Comparison of ENCODE assay signal across 1 fruit fly cellular context in genomic region chrX:13838892-13839291, dm6.
TF ChIP-seq lines count a peak whose summit lies in the region.

No protein-coding gene starts in this region.

TF ChIP-seq in whole organism, embryonic, 481 proteins besides CTCF, POLR2A, EP300 and RAD21 (continued from another document and continues in another):
- TF ChIP-seq Jarid2 (GFP tag; optimal IDR thresholded peaks at IDR 0.05; lab: Kevin White, UChicago) (no peak), sug (tag; optimal IDR thresholded peaks at IDR 0.05; lab: Kevin White, UChicago) (no peak), MTF-1 (GFP tag; optimal IDR thresholded peaks at IDR 0.05; lab: Kevin White, UChicago; ENCODE audit: borderline replicate concordance) (peak; percentile 14), CkIIα-i1 (GFP tag; IDR thresholded peaks at IDR 0.05; lab: Robert Waterston, UW) (no peak), trem (tag; optimal IDR thresholded peaks at IDR 0.05; lab: Kevin White, UChicago) (peak; percentile 5), kay (GFP tag; optimal IDR thresholded peaks at IDR 0.05; lab: Kevin White, UChicago) (peak; percentile 39), CG10979 (tag; optimal IDR thresholded peaks at IDR 0.05; lab: Kevin White, UChicago) (peak; percentile 63), sisA (GFP tag; IDR thresholded peaks at IDR 0.05; lab: Robert Waterston, UW) (peak; percentile 72), chn (GFP tag; optimal IDR thresholded peaks at IDR 0.05; lab: Kevin White, UChicago) (peak; percentile 75), usp (GFP tag; optimal IDR thresholded peaks at IDR 0.05; lab: Kevin White, UChicago) (no peak), CG31365 (tag; optimal IDR thresholded peaks at IDR 0.05; lab: Kevin White, UChicago) (peak; percentile 24), zfh1 (GFP tag; IDR thresholded peaks at IDR 0.05; lab: Robert Waterston, UW) (peak; percentile 87), gsb (GFP tag; IDR thresholded peaks at IDR 0.05; lab: Robert Waterston, UW) (0 out of 2 replicates have a peak, but pooled peaks have one; percentile 35), CG8924 (tag; optimal IDR thresholded peaks at IDR 0.05; lab: Kevin White, UChicago) (peak; percentile 55), CG15601 (tag; optimal IDR thresholded peaks at IDR 0.05; lab: Kevin White, UChicago) (peak; percentile 39), cas (GFP tag; IDR thresholded peaks at IDR 0.05; lab: Robert Waterston, UW) (0 out of 2 replicates have a peak, but pooled peaks have one; percentile 17), sd (tag; optimal IDR thresholded peaks at IDR 0.05; lab: Kevin White, UChicago) (peak; percentile 9), Abd-B (GFP tag; optimal IDR thresholded peaks at IDR 0.05; lab: Kevin White, UChicago) (peak; percentile 53), pnt (GFP tag; optimal IDR thresholded peaks at IDR 0.05; lab: Kevin White, UChicago) (peak; percentile 59), CG16779 (GFP tag; IDR thresholded peaks at IDR 0.05; lab: Robert Waterston, UW) (no peak), pzg (GFP tag; optimal IDR thresholded peaks at IDR 0.05; lab: Kevin White, UChicago) (no peak), CG11504 (tag; optimal IDR thresholded peaks at IDR 0.05; lab: Kevin White, UChicago) (peak; percentile 85), rib (GFP tag; IDR thresholded peaks at IDR 0.05; lab: Robert Waterston, UW) (no peak), CG17359 (tag; optimal IDR thresholded peaks at IDR 0.05; lab: Kevin White, UChicago) (peak; percentile 84), CG1647 (GFP tag; optimal IDR thresholded peaks at IDR 0.05; lab: Kevin White, UChicago) (peak; percentile 66), chif (GFP tag; optimal IDR thresholded peaks at IDR 0.05; lab: Kevin White, UChicago) (peak; percentile 65 to 77), CG6813 (GFP tag; optimal IDR thresholded peaks at IDR 0.05; lab: Kevin White, UChicago) (peak; percentile 64), wek (GFP tag; optimal IDR thresholded peaks at IDR 0.05; lab: Kevin White, UChicago) (no peak), Opbp (GFP tag; IDR thresholded peaks at IDR 0.05; lab: Robert Waterston, UW; ENCODE audit: partially characterized antibody) (no peak), CG9932 (GFP tag; IDR thresholded peaks at IDR 0.05; lab: Robert Waterston, UW) (peak; percentile 55), Scr (GFP tag; IDR thresholded peaks at IDR 0.05; lab: Robert Waterston, UW; ENCODE audit: partially characterized antibody) (no peak), D19A (tag; optimal IDR thresholded peaks at IDR 0.05; lab: Kevin White, UChicago) (peak; percentile 28), YL-1 (GFP tag; optimal IDR thresholded peaks at IDR 0.05; lab: Kevin White, UChicago) (no peak), CG1603 (tag; optimal IDR thresholded peaks at IDR 0.05; lab: Kevin White, UChicago) (peak; percentile 86), Gug (GFP tag; IDR thresholded peaks at IDR 0.05; lab: Robert Waterston, UW) (peak; percentile 71; the same call in 3 of the 4 replicates), CG17186 (GFP tag; optimal IDR thresholded peaks at IDR 0.05; lab: Kevin White, UChicago) (peak; percentile 20), CG14860 (GFP tag; IDR thresholded peaks at IDR 0.05; lab: Robert Waterston, UW; ENCODE audit: partially characterized antibody) (no peak), CG3163 (GFP tag; optimal IDR thresholded peaks at IDR 0.05; lab: Kevin White, UChicago) (peak; percentile 22), corto (GFP tag; optimal IDR thresholded peaks at IDR 0.05; lab: Kevin White, UChicago) (peak; percentile 77), lmd (GFP tag; IDR thresholded peaks at IDR 0.05; lab: Robert Waterston, UW) (peak; percentile 77), peb (GFP tag; IDR thresholded peaks at IDR 0.05; lab: Robert Waterston, UW) (peak; percentile 50; the same call in 1 of the 2 replicates), insv (GFP tag; optimal IDR thresholded peaks at IDR 0.05; lab: Kevin White, UChicago) (no peak), H15 (GFP tag; IDR thresholded peaks at IDR 0.05; lab: Robert Waterston, UW) (peak; percentile 67; the same call in 2 of the 3 replicates), CG12155 (GFP tag; optimal IDR thresholded peaks at IDR 0.05; lab: Kevin White, UChicago) (peak; percentile 51), stc (GFP tag; IDR thresholded peaks at IDR 0.05; lab: Robert Waterston, UW) (peak; percentile 73), vfl (GFP tag; optimal IDR thresholded peaks at IDR 0.05; lab: Kevin White, UChicago) (peak; percentile 29), CG15011 (GFP tag; optimal IDR thresholded peaks at IDR 0.05; lab: Kevin White, UChicago) (peak; percentile 15), CG11723 (GFP tag; optimal IDR thresholded peaks at IDR 0.05; lab: Kevin White, UChicago) (peak; percentile 56), CG17912 (GFP tag; optimal IDR thresholded peaks at IDR 0.05; lab: Kevin White, UChicago) (no peak), NK7.1 (GFP tag; optimal IDR thresholded peaks at IDR 0.05; lab: Kevin White, UChicago) (peak; percentile 38), Fer1 (GFP tag; optimal IDR thresholded peaks at IDR 0.05; lab: Kevin White, UChicago) (peak; percentile 52), Hand (GFP tag; optimal IDR thresholded peaks at IDR 0.05; lab: Kevin White, UChicago) (peak; percentile 43), CG3838 (GFP tag; optimal IDR thresholded peaks at IDR 0.05; lab: Kevin White, UChicago) (peak; percentile 11), sim (GFP tag; IDR thresholded peaks at IDR 0.05; lab: Robert Waterston, UW) (no peak), tna (GFP tag; IDR thresholded peaks at IDR 0.05; lab: Robert Waterston, UW; ENCODE audit: partially characterized antibody) (no peak), CG6654 (GFP tag; optimal IDR thresholded peaks at IDR 0.05; lab: Kevin White, UChicago) (peak; percentile 49), CG2889 (GFP tag; IDR thresholded peaks at IDR 0.05; lab: Robert Waterston, UW) (peak; percentile 65; the same call in 2 of the 3 replicates), CG1832 (GFP tag; optimal IDR thresholded peaks at IDR 0.05; lab: Kevin White, UChicago) (no peak), CG11696 (GFP tag; IDR thresholded peaks at IDR 0.05; lab: Robert Waterston, UW) (no peak), CG3281 (GFP tag; optimal IDR thresholded peaks at IDR 0.05; lab: Kevin White, UChicago) (peak; percentile 60), CG10147 (GFP tag; optimal IDR thresholded peaks at IDR 0.05; lab: Kevin White, UChicago) (peak; percentile 39), CG2678 (tag; optimal IDR thresholded peaks at IDR 0.05; lab: Kevin White, UChicago) (peak; percentile 75), CG10654 (GFP tag; optimal IDR thresholded peaks at IDR 0.05; lab: Kevin White, UChicago) (peak; percentile 58), jumu (GFP tag; optimal IDR thresholded peaks at IDR 0.05; lab: Kevin White, UChicago) (peak; percentile 70), CG11456 (GFP tag; IDR thresholded peaks at IDR 0.05; lab: Robert Waterston, UW) (peak; percentile 54; the same call in 1 of the 3 replicates), Rfx (GFP tag; IDR thresholded peaks at IDR 0.05; lab: Robert Waterston, UW) (peak; percentile 77), CG12236 (GFP tag; optimal IDR thresholded peaks at IDR 0.05; lab: Kevin White, UChicago) (peak; percentile 42), Side (GFP tag; optimal IDR thresholded peaks at IDR 0.05; lab: Kevin White, UChicago) (peak; percentile 70), CG12219 (GFP tag; optimal IDR thresholded peaks at IDR 0.05; lab: Kevin White, UChicago) (peak; percentile 76), dati (GFP tag; IDR thresholded peaks at IDR 0.05; lab: Robert Waterston, UW) (peak; percentile 69), CG8281 (tag; optimal IDR thresholded peaks at IDR 0.05; lab: Kevin White, UChicago) (peak; percentile 47), Lpt (GFP tag; optimal IDR thresholded peaks at IDR 0.05; lab: Kevin White, UChicago) (no peak), MESR4 (GFP tag; optimal IDR thresholded peaks at IDR 0.05; lab: Kevin White, UChicago) (no peak), org-1 (GFP tag; optimal IDR thresholded peaks at IDR 0.05; lab: Kevin White, UChicago) (peak; percentile 61), Asciz (GFP tag; optimal IDR thresholded peaks at IDR 0.05; lab: Kevin White, UChicago) (peak; percentile 57), CG16815 (GFP tag; optimal IDR thresholded peaks at IDR 0.05; lab: Kevin White, UChicago) (peak; percentile 52), nom (GFP tag; optimal IDR thresholded peaks at IDR 0.05; lab: Kevin White, UChicago) (peak; percentile 66), CG6175 (GFP tag; IDR thresholded peaks at IDR 0.05; lab: Robert Waterston, UW) (no peak), CG18011 (GFP tag; optimal IDR thresholded peaks at IDR 0.05; lab: Kevin White, UChicago) (peak; percentile 42), shn (GFP tag; optimal IDR thresholded peaks at IDR 0.05; lab: Kevin White, UChicago) (peak; percentile 56), Hmr (GFP tag; optimal IDR thresholded peaks at IDR 0.05; lab: Kevin White, UChicago) (peak; percentile 53), CG10959 (GFP tag; IDR thresholded peaks at IDR 0.05; lab: Robert Waterston, UW) (0 out of 2 replicates have a peak, but pooled peaks have one; percentile 15), CG4730 (GFP tag; IDR thresholded peaks at IDR 0.05; lab: Robert Waterston, UW) (peak; percentile 22; the same call in 1 of the 2 replicates), CG14710 (tag; optimal IDR thresholded peaks at IDR 0.05; lab: Kevin White, UChicago) (peak; percentile 41), disco-r (GFP tag; optimal IDR thresholded peaks at IDR 0.05; lab: Kevin White, UChicago) (no peak), CoRest (tag; optimal IDR thresholded peaks at IDR 0.05; lab: Kevin White, UChicago) (peak; percentile 74), sqz (GFP tag; optimal IDR thresholded peaks at IDR 0.05; lab: Kevin White, UChicago) (peak; percentile 33), NFAT (GFP tag; IDR thresholded peaks at IDR 0.05; lab: Robert Waterston, UW) (0 out of 2 replicates have a peak, but pooled peaks have one; percentile 23), ind (GFP tag; optimal IDR thresholded peaks at IDR 0.05; lab: Kevin White, UChicago) (peak; percentile 83), exex (tag; optimal IDR thresholded peaks at IDR 0.05; lab: Kevin White, UChicago) (no peak), gro (GFP tag; optimal IDR thresholded peaks at IDR 0.05; lab: Kevin White, UChicago) (peak; percentile 55), CG7786 (GFP tag; optimal IDR thresholded peaks at IDR 0.05; lab: Kevin White, UChicago) (peak; percentile 84), NC2β (GFP tag; optimal IDR thresholded peaks at IDR 0.05; lab: Kevin White, UChicago) (peak; percentile 61), CG1233 (GFP tag; optimal IDR thresholded peaks at IDR 0.05; lab: Kevin White, UChicago) (peak; percentile 41), odd (GFP tag; optimal IDR thresholded peaks at IDR 0.05; lab: Kevin White, UChicago) (peak; percentile 35), klu (GFP tag; IDR thresholded peaks at IDR 0.05; lab: Robert Waterston, UW) (0 out of 2 replicates have a peak, but pooled peaks have one; percentile 31), CG8765 (GFP tag; IDR thresholded peaks at IDR 0.05; lab: Robert Waterston, UW) (peak; percentile 49; the same call in 1 of the 2 replicates), Myb (GFP tag; optimal IDR thresholded peaks at IDR 0.05; lab: Kevin White, UChicago) (peak; percentile 59), CG13424 (tag; optimal IDR thresholded peaks at IDR 0.05; lab: Kevin White, UChicago) (peak; percentile 69), Hr51 (GFP tag; optimal IDR thresholded peaks at IDR 0.05; lab: Kevin White, UChicago) (peak; percentile 52 to 81), Bteb2 (GFP tag; optimal IDR thresholded peaks at IDR 0.05; lab: Kevin White, UChicago) (peak; percentile 40), lov (optimal IDR thresholded peaks at IDR 0.05; lab: Kevin White, UChicago) (no peak), lov (GFP tag; IDR thresholded peaks at IDR 0.05; lab: Robert Waterston, UW) (no peak), HmgZ (tag; optimal IDR thresholded peaks at IDR 0.05; lab: Kevin White, UChicago) (peak; percentile 30), CG5953 (GFP tag; IDR thresholded peaks at IDR 0.05; lab: Robert Waterston, UW) (peak; percentile 65), gcm (GFP tag; optimal IDR thresholded peaks at IDR 0.05; lab: Kevin White, UChicago) (peak; percentile 60), CG15269 (tag; optimal IDR thresholded peaks at IDR 0.05; lab: Kevin White, UChicago) (peak; percentile 74), sens (GFP tag; lab: Kevin White, UChicago) (peak; percentile 97), lola (GFP tag; optimal IDR thresholded peaks at IDR 0.05; lab: Kevin White, UChicago) (peak in 1 of 3 experiments; percentile 36), ranshi (GFP tag; IDR thresholded peaks at IDR 0.05; lab: Robert Waterston, UW) (peak; percentile 60; the same call in 1 of the 2 replicates), CG2116 (GFP tag; optimal IDR thresholded peaks at IDR 0.05; lab: Kevin White, UChicago) (peak; percentile 28), sc (optimal IDR thresholded peaks at IDR 0.05; lab: Kevin White, UChicago) (no peak), sc (GFP tag; optimal IDR thresholded peaks at IDR 0.05; lab: Kevin White, UChicago) (peak; percentile 59), GATAe (GFP tag; conservative IDR thresholded peaks at IDR 0.05; lab: Robert Waterston, UW) (no peak), Spps (tag; optimal IDR thresholded peaks at IDR 0.05; lab: Kevin White, UChicago) (no peak), Lim3 (GFP tag; IDR thresholded peaks at IDR 0.05; lab: Robert Waterston, UW) (peak; percentile 31; the same call in 1 of the 2 replicates), tgo (GFP tag; IDR thresholded peaks at IDR 0.05; lab: Robert Waterston, UW) (peak; percentile 69), zen2 (GFP tag; IDR thresholded peaks at IDR 0.05; lab: Robert Waterston, UW; ENCODE audit: partially characterized antibody) (no peak), B-H2 (GFP tag; optimal IDR thresholded peaks at IDR 0.05; lab: Kevin White, UChicago) (no peak), CG18764 (GFP tag; optimal IDR thresholded peaks at IDR 0.05; lab: Kevin White, UChicago) (peak; percentile 19), CG15479 (GFP tag; optimal IDR thresholded peaks at IDR 0.05; lab: Kevin White, UChicago) (peak; percentile 38), CG13287 (GFP tag; IDR thresholded peaks at IDR 0.05; lab: Robert Waterston, UW; ENCODE audit: partially characterized antibody) (no peak), hb (GFP tag; IDR thresholded peaks at IDR 0.05; lab: Robert Waterston, UW; ENCODE audit: partially characterized antibody) (no peak), bcd (GFP tag; optimal IDR thresholded peaks at IDR 0.05; lab: Kevin White, UChicago) (peak; percentile 78), crol (GFP tag; IDR thresholded peaks at IDR 0.05; lab: Robert Waterston, UW) (no peak), ssp (GFP tag; IDR thresholded peaks at IDR 0.05; lab: Robert Waterston, UW) (peak; percentile 65), chm (GFP tag; IDR thresholded peaks at IDR 0.05; lab: Robert Waterston, UW) (no peak), zen (tag; optimal IDR thresholded peaks at IDR 0.05; lab: Kevin White, UChicago) (peak; percentile 68), CG8944 (GFP tag; optimal IDR thresholded peaks at IDR 0.05; lab: Kevin White, UChicago) (peak; percentile 72), yki (optimal IDR thresholded peaks at IDR 0.05; lab: Kevin White, UChicago) (no peak)
